Fruit fly (Drosophila melanogaster) Kc167 (cell line): Measurements from ENCODE around the gene Polr3G.

Source experiments
- h ChIP-seq: fragments of >200 bp; optimal IDR thresholded peaks from 3 replicates; lab custom pipeline; 2018; ENCODE audit warnings: missing external identifiers
- insv ChIP-seq: fragments of >200 bp; optimal IDR thresholded peaks from 3 replicates; lab custom pipeline; 2018; ENCODE audit warnings: missing external identifiers
- psq ChIP-seq: fragments of >200 bp; optimal IDR thresholded peaks from 2 replicates; lab custom pipeline; 2017; ENCODE audit warnings: missing external identifiers

- TF ChIP-seq psq = no peak
- TF ChIP-seq h (lab: Kevin White, UChicago) = no peak
- no peak for TF ChIP-seq insv (lab: Kevin White, UChicago)
Observed at dm6 chr3L:17403268-17403667, 23.7 kb downstream of the Polr3G start.
